Worm (Caenorhabditis elegans) whole organism, late embryonic: Measurements from ENCODE around the gene str-37.

ENCODE experiments used
- C38D4.7 ChIP-seq: fragments of 200-800 bp; sonication (Bioruptor generic); optimal IDR thresholded peaks from 2 replicates; lab custom pipeline; 2018; ENCODE audit warnings: mild to moderate bottlenecking, missing genetic modification characterization, moderate library complexity, missing compliant biosample characterization
- F13H6.1 ChIP-seq: sonication (generic microtip); optimal IDR thresholded peaks from 2 replicates; lab custom pipeline; 2016; ENCODE audit warnings: missing genetic modification characterization, missing compliant biosample characterization
- K02D7.2 ChIP-seq: sonication (generic microtip); optimal IDR thresholded peaks from 2 replicates; lab custom pipeline; 2017; ENCODE audit warnings: mild to moderate bottlenecking, missing genetic modification characterization, missing compliant biosample characterization
- ceh-19 ChIP-seq: fragments of 200-800 bp; sonication (Bioruptor generic); optimal IDR thresholded peaks from 2 replicates; lab custom pipeline; 2018; ENCODE audit warnings: mild to moderate bottlenecking, missing genetic modification characterization, missing compliant biosample characterization
- ceh-2 ChIP-seq: sonication (generic microtip); optimal IDR thresholded peaks from 2 replicates; lab custom pipeline; 2016; ENCODE audit warnings: missing genotype, missing genetic modification characterization, missing compliant biosample characterization
- ceh-24 ChIP-seq: sonication (generic microtip); optimal IDR thresholded peaks from 2 replicates; lab custom pipeline; 2016; ENCODE audit warnings: mild to moderate bottlenecking, missing genetic modification characterization, missing compliant biosample characterization
- ceh-30 ChIP-seq: fragments of 150-350 bp; optimal IDR thresholded peaks from 2 replicates; lab custom pipeline; 2014; ENCODE audit warnings: missing biosample characterization, missing genetic modification characterization
- dmd-4 ChIP-seq: sonication (generic microtip); optimal IDR thresholded peaks from 2 replicates; lab custom pipeline; 2016; ENCODE audit warnings: borderline replicate concordance, missing genetic modification characterization, missing compliant biosample characterization
- dve-1 ChIP-seq: sonication (generic microtip); optimal IDR thresholded peaks from 2 replicates; lab custom pipeline; 2017; ENCODE audit warnings: antibody characterized with exemption, mild to moderate bottlenecking, missing genetic modification characterization, missing compliant biosample characterization
- elt-2 ChIP-seq: sonication (generic microtip); optimal IDR thresholded peaks from 2 replicates; lab custom pipeline; 2016; ENCODE audit warnings: missing genetic modification reagents, missing genetic modification characterization, missing compliant biosample characterization
- elt-4 ChIP-seq: sonication (generic microtip); optimal IDR thresholded peaks from 2 replicates; lab custom pipeline; 2016; ENCODE audit warnings: missing genetic modification characterization, missing compliant biosample characterization
- ets-4 ChIP-seq: sonication (generic microtip); optimal IDR thresholded peaks from 2 replicates; lab custom pipeline; 2016; ENCODE audit warnings: missing genetic modification characterization, missing compliant biosample characterization
- fax-1 ChIP-seq: sonication (generic microtip); optimal IDR thresholded peaks from 2 replicates; lab custom pipeline; 2016; ENCODE audit warnings: missing genotype, missing genetic modification characterization, missing compliant biosample characterization
- fkh-10 ChIP-seq: fragments of 150-350 bp; optimal IDR thresholded peaks from 2 replicates; lab custom pipeline; 2014; ENCODE audit warnings: missing biosample characterization, missing genetic modification reagents, missing genetic modification characterization
- hlh-13 ChIP-seq: fragments of 200-800 bp; sonication (Bioruptor generic); optimal IDR thresholded peaks from 2 replicates; lab custom pipeline; 2018; ENCODE audit warnings: mild to moderate bottlenecking, missing genetic modification characterization, missing compliant biosample characterization
- hlh-6 ChIP-seq: sonication (generic microtip); optimal IDR thresholded peaks from 2 replicates; lab custom pipeline; 2016; ENCODE audit warnings: missing genotype, missing genetic modification characterization, missing compliant biosample characterization
- lim-6 ChIP-seq: sonication (generic microtip); optimal IDR thresholded peaks from 2 replicates; lab custom pipeline; 2016; ENCODE audit warnings: missing genetic modification characterization, missing compliant biosample characterization
- lin-11 ChIP-seq: fragments of 200-800 bp; sonication (Bioruptor generic); optimal IDR thresholded peaks from 2 replicates; lab custom pipeline; 2018; ENCODE audit warnings: mild to moderate bottlenecking, missing genetic modification characterization, missing compliant biosample characterization
- madf-2 ChIP-seq: sonication (generic microtip); optimal IDR thresholded peaks from 2 replicates; lab custom pipeline; 2017; ENCODE audit warnings: missing genetic modification characterization, missing compliant biosample characterization
- nfya-1 ChIP-seq: sonication (generic microtip); optimal IDR thresholded peaks from 2 replicates; lab custom pipeline; 2017; ENCODE audit warnings: missing genetic modification characterization, mild to moderate bottlenecking, missing compliant biosample characterization, antibody characterized with exemption, moderate library complexity
- nhr-11 ChIP-seq: fragments of 150-350 bp; optimal IDR thresholded peaks from 2 replicates; lab custom pipeline; 2014; ENCODE audit warnings: missing biosample characterization, missing genetic modification characterization
- npax-4 ChIP-seq: sonication (generic microtip); optimal IDR thresholded peaks from 2 replicates; lab custom pipeline; 2016; ENCODE audit warnings: missing genetic modification characterization, missing compliant biosample characterization
- pag-3 ChIP-seq: sonication (generic microtip); optimal IDR thresholded peaks from 2 replicates; lab custom pipeline; 2016; ENCODE audit warnings: missing compliant biosample characterization, missing genetic modification characterization, borderline replicate concordance
- pat-9 ChIP-seq: fragments of 200-800 bp; sonication (Bioruptor generic); optimal IDR thresholded peaks from 2 replicates; lab custom pipeline; 2018; ENCODE audit warnings: mild to moderate bottlenecking, missing genetic modification characterization, moderate library complexity, missing compliant biosample characterization
- pha-2 ChIP-seq: sonication (generic microtip); optimal IDR thresholded peaks from 2 replicates; lab custom pipeline; 2017; ENCODE audit warnings: mild to moderate bottlenecking, missing genetic modification characterization, missing compliant biosample characterization
- pqm-1 ChIP-seq: sonication (generic microtip); optimal IDR thresholded peaks from 2 replicates; lab custom pipeline; 2016; ENCODE audit warnings: missing genetic modification characterization, missing compliant biosample characterization
- ref-2 ChIP-seq: sonication (generic microtip); optimal IDR thresholded peaks from 2 replicates; lab custom pipeline; 2016; ENCODE audit warnings: missing genetic modification characterization, missing compliant biosample characterization
- rnt-1 ChIP-seq: sonication (generic microtip); optimal IDR thresholded peaks from 2 replicates; lab custom pipeline; 2016; ENCODE audit warnings: missing genetic modification characterization, missing compliant biosample characterization
- sdc-2 ChIP-seq: sonication (generic microtip); optimal IDR thresholded peaks from 2 replicates; lab custom pipeline; 2016; ENCODE audit warnings: missing genotype, missing genetic modification characterization, missing compliant biosample characterization
- sox-2 ChIP-seq: fragments of 200-800 bp; sonication (Bioruptor generic); IDR thresholded peaks from 2 replicates; pipeline ENCODE4 v1.3.6; 2022; ENCODE audit warnings: missing genetic modification reagents, missing genetic modification characterization, missing compliant biosample characterization
- sox-4 ChIP-seq: sonication (generic microtip); optimal IDR thresholded peaks from 2 replicates; lab custom pipeline; 2017; ENCODE audit warnings: mild to moderate bottlenecking, missing genetic modification characterization, inconsistent platforms, missing compliant biosample characterization
- syd-9 ChIP-seq: sonication (generic microtip); optimal IDR thresholded peaks from 2 replicates; lab custom pipeline; 2016; ENCODE audit warnings: mild to moderate bottlenecking, missing genetic modification characterization, moderate library complexity, missing compliant biosample characterization
- tbx-2 ChIP-seq: sonication (generic microtip); optimal IDR thresholded peaks from 2 replicates; lab custom pipeline; 2016; ENCODE audit warnings: missing genetic modification characterization, missing compliant biosample characterization
- tbx-7 ChIP-seq: sonication (generic microtip); optimal IDR thresholded peaks from 2 replicates; lab custom pipeline; 2016; ENCODE audit warnings: missing genotype, missing genetic modification characterization, missing compliant biosample characterization
- unc-86 ChIP-seq: sonication (generic microtip); optimal IDR thresholded peaks from 2 replicates; lab custom pipeline; 2016; ENCODE audit warnings: missing genetic modification characterization, missing compliant biosample characterization
- zip-5 ChIP-seq: sonication (generic microtip); optimal IDR thresholded peaks from 2 replicates; lab custom pipeline; 2016; ENCODE audit warnings: missing genetic modification characterization, missing compliant biosample characterization
- ztf-16 ChIP-seq: sonication (generic microtip); optimal IDR thresholded peaks from 2 replicates; lab custom pipeline; 2017; ENCODE audit warnings: missing genetic modification characterization, missing compliant biosample characterization

str-37 gene

DNA sequence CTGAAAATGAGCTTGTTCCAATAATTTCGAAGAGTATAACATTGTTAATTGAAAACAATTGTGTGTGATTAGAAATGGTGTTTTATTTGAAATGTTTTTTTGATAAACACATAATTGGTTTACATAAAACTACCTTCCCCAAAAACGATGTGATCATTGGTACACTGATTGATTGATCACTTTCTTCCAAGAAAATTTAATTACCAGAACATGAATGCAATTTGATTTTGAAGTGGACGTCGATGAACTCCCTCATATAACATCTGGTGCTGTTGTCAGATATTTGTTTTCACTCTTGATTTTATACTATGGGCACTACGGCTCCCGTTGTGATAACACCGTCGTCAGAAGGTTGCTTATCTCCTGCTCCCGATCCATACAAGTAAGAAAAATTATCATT is 6.9 kb upstream of the str-37 start, which contains the start of gene srh-15:
TSS of gene srh-15 (plus strand) at position 301 of the 400 bp plus-strand sequence.
- TF ChIP-seq dmd-4 (tag; lab: Kevin White, UChicago) (no peak), lin-11 (tag; lab: Kevin White, UChicago) (no peak), unc-86 (tag; lab: Kevin White, UChicago) (no peak), ref-2 (tag; lab: Kevin White, UChicago) (no peak), pat-9 (tag; lab: Kevin White, UChicago) (no peak), tbx-7 (tag; lab: Kevin White, UChicago) (no peak), sox-2 (no peak), hlh-13 (GFP tag; lab: Kevin White, UChicago) (no peak), tbx-2 (tag; lab: Kevin White, UChicago) (no peak), C38D4.7 (no peak), fax-1 (tag; lab: Kevin White, UChicago) (no peak), rnt-1 (tag; lab: Kevin White, UChicago) (no peak), lim-6 (no peak), hlh-6 (tag; lab: Kevin White, UChicago) (no peak), F13H6.1 (no peak), pha-2 (tag; lab: Kevin White, UChicago) (no peak), npax-4 (tag; lab: Kevin White, UChicago) (no peak)

DNA sequence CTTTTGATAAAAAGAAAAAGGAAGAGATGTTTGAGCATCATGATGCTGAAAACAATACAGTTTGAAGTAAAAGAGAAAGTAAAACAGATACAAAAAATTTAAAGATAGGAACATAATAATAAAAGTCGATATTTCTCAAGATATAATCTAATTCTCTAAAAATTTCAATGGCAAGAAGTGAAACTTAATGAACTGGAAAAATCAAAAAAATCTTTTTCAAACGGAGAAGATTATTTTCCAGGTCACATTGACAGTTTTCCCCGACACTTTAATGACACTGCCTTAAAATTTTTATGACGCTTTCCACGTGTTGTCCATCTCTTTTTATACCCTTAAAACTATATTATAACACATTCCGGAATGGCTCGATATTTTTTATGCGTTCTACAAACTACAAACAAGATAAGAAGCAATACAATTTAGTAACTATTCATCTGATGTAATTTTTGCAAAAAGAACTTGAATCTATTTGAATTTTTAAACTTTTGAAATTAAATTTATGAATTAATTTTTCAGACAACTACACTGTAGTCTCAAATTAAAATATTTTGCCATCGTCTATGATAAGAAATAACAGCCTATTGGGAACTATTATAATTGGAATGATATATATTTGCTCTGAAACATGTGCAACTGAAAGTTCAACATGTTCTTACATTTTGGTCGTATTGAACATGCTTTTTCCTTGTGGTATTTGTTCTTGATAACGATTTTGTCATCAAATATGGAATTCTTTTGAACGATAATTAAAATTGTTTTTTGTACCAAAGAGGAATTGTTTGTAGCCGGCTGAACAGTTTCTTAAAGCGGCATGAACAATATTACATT is 2.4 kb upstream of the str-37 start, which contains the start of gene C50B6.7:
TSS of gene C50B6.7 (minus strand) at position 51 of the 828 bp plus-strand sequence.
- TF ChIP-seq npax-4 (tag; lab: Kevin White, UChicago) = no peak
- no peak for TF ChIP-seq ceh-2 (tag; lab: Kevin White, UChicago)

DNA sequence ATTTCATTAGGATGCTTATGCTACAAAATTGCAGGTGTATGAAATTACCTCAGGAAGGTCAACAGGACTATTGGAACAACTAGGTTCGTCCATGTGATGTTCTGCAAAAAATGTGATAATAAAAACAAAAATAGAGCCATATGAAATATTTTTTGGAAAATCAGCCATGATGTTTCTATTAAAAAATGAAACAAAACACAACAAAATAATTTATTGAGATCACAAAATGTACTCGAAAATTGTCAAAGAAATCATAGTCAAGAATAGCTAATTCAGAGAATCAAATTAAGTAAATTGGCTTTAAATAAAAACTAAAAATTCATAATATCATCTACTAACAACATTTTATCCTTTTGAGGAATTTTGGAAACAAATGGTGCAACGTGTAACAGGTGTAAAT is 3.4 kb downstream of the str-37 start, which contains the start of gene nhr-129:
TSS of gene nhr-129 (minus strand) at position 101 of the 400 bp plus-strand sequence.
- TF ChIP-seq nfya-1 (tag; lab: Kevin White, UChicago) (no peak), pag-3 (tag; lab: Kevin White, UChicago) (no peak), fax-1 (tag; lab: Kevin White, UChicago) (no peak), ceh-30 (tag; lab: Kevin White, UChicago) (no peak), sox-4 (tag; lab: Kevin White, UChicago) (no peak), madf-2 (tag; lab: Kevin White, UChicago) (no peak), fkh-10 (no peak), syd-9 (tag; lab: Kevin White, UChicago) (no peak), dmd-4 (tag; lab: Kevin White, UChicago) (no peak), pha-2 (tag; lab: Kevin White, UChicago) (no peak), ceh-24 (tag; lab: Kevin White, UChicago) (no peak), npax-4 (tag; lab: Kevin White, UChicago) (no peak), elt-2 (tag; lab: Kevin White, UChicago) (no peak), ztf-16 (tag; lab: Kevin White, UChicago) (no peak), elt-4 (tag; lab: Kevin White, UChicago) (no peak), ceh-19 (GFP tag; lab: Kevin White, UChicago) (no peak), C38D4.7 (no peak)

DNA sequence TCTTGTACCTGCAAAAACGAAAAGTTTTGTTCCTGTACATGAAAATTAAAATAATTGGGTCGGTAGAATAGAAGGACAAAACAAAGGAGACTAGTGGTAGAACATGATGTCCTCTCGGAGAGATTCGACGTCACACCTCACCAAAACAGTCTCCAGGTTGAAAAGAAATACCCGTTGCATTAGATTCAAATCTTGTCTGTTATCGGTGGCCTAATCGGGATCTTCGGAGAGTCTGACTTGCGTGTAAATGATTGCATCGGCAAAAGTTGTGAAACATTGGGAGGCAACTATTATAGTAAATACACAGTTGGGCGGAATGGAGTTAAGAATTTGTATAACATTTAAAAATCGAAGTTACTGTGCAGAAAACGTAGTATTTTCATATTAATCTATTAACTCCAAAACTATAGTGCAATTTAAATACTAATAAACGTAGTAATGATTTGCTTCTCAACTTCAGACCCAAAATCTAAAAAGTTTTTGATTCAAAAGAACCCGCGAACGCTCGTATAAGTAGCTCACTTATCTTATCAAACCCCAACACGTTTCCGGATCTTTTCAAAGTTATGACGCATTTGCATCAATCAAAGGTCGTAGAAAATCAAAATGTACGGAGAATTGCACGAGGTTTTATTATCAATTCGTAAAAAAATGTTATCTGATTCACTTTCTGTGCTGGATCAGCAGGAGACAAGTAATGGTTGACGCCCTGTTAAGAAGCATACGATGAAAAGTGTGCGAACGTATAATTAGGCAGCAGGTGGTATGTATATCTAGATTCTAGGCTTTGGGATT is 6.0 kb downstream of the str-37 start, which contains the start of gene nhr-168:
TSS of gene nhr-168 (minus strand) at position 486 of the 795 bp plus-strand sequence.
- TF ChIP-seq dve-1 (tag; lab: Kevin White, UChicago) (no peak), zip-5 (tag; lab: Kevin White, UChicago) (no peak), rnt-1 (tag; lab: Kevin White, UChicago) (no peak), pat-9 (tag; lab: Kevin White, UChicago) (no peak), pqm-1 (tag; lab: Kevin White, UChicago) (no peak), K02D7.2 (no peak), nhr-11 (tag; lab: Kevin White, UChicago) (no peak), sdc-2 (tag; lab: Kevin White, UChicago) (no peak), ceh-2 (tag; lab: Kevin White, UChicago) (no peak), syd-9 (tag; lab: Kevin White, UChicago) (no peak), elt-2 (tag; lab: Kevin White, UChicago) (no peak), fkh-10 (no peak), ets-4 (tag; lab: Kevin White, UChicago) (no peak), tbx-7 (tag; lab: Kevin White, UChicago) (no peak), nfya-1 (tag; lab: Kevin White, UChicago) (no peak)
